Worm (Caenorhabditis elegans): ENCODE results near the gene afmd-1.

The afmd-1 gene

ce11 chrIV:7243913-7244312 lies at the start of gene afmd-1:
afmd-1 (plus strand) TSS chrIV:7244228.
- TF ChIP-seq lin-15B (tag; optimal IDR thresholded peaks at IDR 0.05) (no peak), efl-1 (optimal IDR thresholded peaks at IDR 0.05) (no peak), efl-1 (GFP tag; optimal IDR thresholded peaks at IDR 0.05 in 1 of 2) (no peak), unc-130 (tag; optimal IDR thresholded peaks at IDR 0.05) (no peak), vab-15 (tag; optimal IDR thresholded peaks at IDR 0.05) (no peak), xbp-1 (tag; optimal IDR thresholded peaks at IDR 0.05) (no peak), snu-23 (GFP tag; optimal IDR thresholded peaks at IDR 0.05) (no peak), nhr-28 (tag; optimal IDR thresholded peaks at IDR 0.05) (no peak), unc-62 (GFP tag; optimal IDR thresholded peaks at IDR 0.05) (no peak), mef-2 (tag; optimal IDR thresholded peaks at IDR 0.05) (no peak), aly-2 (tag; optimal IDR thresholded peaks at IDR 0.05) (no peak), lin-35 (GFP tag; optimal IDR thresholded peaks at IDR 0.05) (no peak), lsy-2 (tag; optimal IDR thresholded peaks at IDR 0.05) (no peak), ama-1 (optimal IDR thresholded peaks at IDR 0.05) (no peak), aha-1 (tag; optimal IDR thresholded peaks at IDR 0.05) (no peak), sox-4 (tag; optimal IDR thresholded peaks at IDR 0.05) (no peak), hlh-4 (tag; optimal IDR thresholded peaks at IDR 0.05) (no peak), nhr-237 (tag; optimal IDR thresholded peaks at IDR 0.05) (no peak), alr-1 (tag; optimal IDR thresholded peaks at IDR 0.05; ENCODE audit: borderline replicate concordance) (no peak), nhr-84 (tag; optimal IDR thresholded peaks at IDR 0.05) (no peak), zag-1 (tag; optimal IDR thresholded peaks at IDR 0.05) (no peak)

- TF ChIP-seq aha-1 (tag; optimal IDR thresholded peaks at IDR 0.05) (no peak), unc-30 (tag; optimal IDR thresholded peaks at IDR 0.05) (no peak), fos-1 (tag; optimal IDR thresholded peaks at IDR 0.05) (no peak), nhr-12 (tag; optimal IDR thresholded peaks at IDR 0.05) (no peak), ceh-63 (GFP tag; optimal IDR thresholded peaks at IDR 0.05) (no peak), nhr-84 (tag; optimal IDR thresholded peaks at IDR 0.05) (no peak), mdl-1 (tag; optimal IDR thresholded peaks at IDR 0.05) (no peak), unc-62 (GFP tag; optimal IDR thresholded peaks at IDR 0.05) (no peak), lin-14 (GFP tag; optimal IDR thresholded peaks at IDR 0.05) (no peak), sox-4 (tag; optimal IDR thresholded peaks at IDR 0.05) (no peak), hlh-4 (tag; optimal IDR thresholded peaks at IDR 0.05) (no peak), nhr-47 (tag; optimal IDR thresholded peaks at IDR 0.05) (no peak), Y116A8C.19 (tag; optimal IDR thresholded peaks at IDR 0.05; ENCODE audit: borderline replicate concordance) (no peak), mep-1 (tag; optimal IDR thresholded peaks at IDR 0.05) (no peak), tbx-2 (tag; optimal IDR thresholded peaks at IDR 0.05) (no peak), sup-37 (GFP tag; optimal IDR thresholded peaks at IDR 0.05) (no peak), elt-3 (tag; optimal IDR thresholded peaks at IDR 0.05) (no peak)
Observed at ce11 chrIV:7195734-7196133, 48.3 kb upstream of the afmd-1 start, which contains the start of gene best-16. best-16 (minus strand) TSS chrIV:7195834.

DNA sequence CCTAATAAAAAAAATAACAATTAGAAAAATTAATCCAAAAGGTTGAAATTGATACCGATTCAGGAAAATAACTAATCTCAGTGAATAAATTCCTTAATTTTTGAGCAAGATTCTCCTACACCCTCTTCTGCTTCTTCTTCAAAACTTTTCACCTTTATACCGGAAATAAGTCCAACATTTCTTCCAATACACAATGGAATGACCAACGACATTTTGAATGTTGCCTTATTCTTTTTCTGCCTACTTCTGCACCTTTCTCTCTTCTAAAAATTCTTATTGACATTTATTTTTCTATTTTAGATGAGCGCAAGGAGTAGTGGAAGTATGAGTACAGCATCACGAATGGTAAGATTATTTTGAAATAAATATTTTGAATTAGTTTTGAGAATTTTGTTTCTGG lies 47.2 kb upstream of the afmd-1 start, which contains the start of gene unc-8:
TSS of gene unc-8 (plus strand) at position 301 of the 400 bp plus-strand sequence.
- TF ChIP-seq ceh-88 (GFP tag; IDR thresholded peaks at IDR 0.05) = no peak
- no peak for TF ChIP-seq nhr-90 (tag; optimal IDR thresholded peaks at IDR 0.05; ENCODE audit: poor library complexity)
- no peak for TF ChIP-seq ztf-4 (tag; optimal IDR thresholded peaks at IDR 0.05)
- TF ChIP-seq mab-9 (GFP tag; IDR thresholded peaks at IDR 0.05) = no peak
- TF ChIP-seq sox-4 (tag; optimal IDR thresholded peaks at IDR 0.05) = no peak
- no peak for TF ChIP-seq grh-1 (GFP tag; IDR thresholded peaks at IDR 0.05)
- TF ChIP-seq mdl-1 (tag; optimal IDR thresholded peaks at IDR 0.05) = no peak
- TF ChIP-seq nhr-237 (tag; optimal IDR thresholded peaks at IDR 0.05) = no peak
- TF ChIP-seq efl-1 (optimal IDR thresholded peaks at IDR 0.05) = no peak
- no peak for TF ChIP-seq efl-1 (GFP tag; optimal IDR thresholded peaks at IDR 0.05 in 1 of 2)
- TF ChIP-seq sup-37 (GFP tag; optimal IDR thresholded peaks at IDR 0.05) = no peak
- TF ChIP-seq zag-1 (tag; optimal IDR thresholded peaks at IDR 0.05) = no peak
- TF ChIP-seq fos-1 (tag; optimal IDR thresholded peaks at IDR 0.05) = no peak

DNA sequence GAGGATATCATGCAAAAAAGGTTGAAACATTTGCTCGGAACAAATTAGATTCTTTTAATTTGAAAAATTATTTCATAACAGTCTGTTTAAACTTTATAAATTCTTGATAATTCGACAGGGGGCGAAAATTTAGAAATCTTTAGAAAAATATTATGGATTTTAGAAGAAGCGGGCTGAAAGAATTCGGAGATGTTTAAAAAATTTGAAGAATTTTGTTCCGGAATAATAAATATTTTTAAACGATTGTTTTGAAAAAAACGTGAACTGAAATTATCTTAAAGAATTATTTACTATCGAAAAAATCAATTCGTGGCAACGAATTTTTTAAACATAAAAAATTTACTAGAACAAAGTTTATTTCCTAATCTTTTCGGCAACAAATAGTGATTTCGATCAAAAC lies 40.3 kb upstream of the afmd-1 start, which contains the start of gene R13A1.3:
TSS of gene R13A1.3 (plus strand) at position 301 of the 400 bp plus-strand sequence.
- TF ChIP-seq unc-130 (tag; optimal IDR thresholded peaks at IDR 0.05) (no peak), unc-86 (tag; optimal IDR thresholded peaks at IDR 0.05) (no peak), xbp-1 (tag; optimal IDR thresholded peaks at IDR 0.05) (no peak), blmp-1 (tag; optimal IDR thresholded peaks at IDR 0.05) (no peak), mdl-1 (tag; optimal IDR thresholded peaks at IDR 0.05) (no peak), skn-1 (tag; optimal IDR thresholded peaks at IDR 0.05) (no peak), mep-1 (tag; optimal IDR thresholded peaks at IDR 0.05) (no peak), elt-3 (tag; optimal IDR thresholded peaks at IDR 0.05) (no peak), vab-15 (tag; optimal IDR thresholded peaks at IDR 0.05) (no peak), lin-13 (GFP tag; optimal IDR thresholded peaks at IDR 0.05) (no peak), alr-1 (tag; optimal IDR thresholded peaks at IDR 0.05; ENCODE audit: borderline replicate concordance) (no peak), egl-27 (tag; optimal IDR thresholded peaks at IDR 0.05) (no peak), ztf-11 (tag; optimal IDR thresholded peaks at IDR 0.05) (no peak), isw-1 (GFP tag; IDR thresholded peaks at IDR 0.05) (no peak), ceh-82 (tag; optimal IDR thresholded peaks at IDR 0.05) (no peak), hlh-17 (GFP tag; optimal IDR thresholded peaks at IDR 0.05; ENCODE audit: borderline replicate concordance) (no peak), lin-14 (GFP tag; optimal IDR thresholded peaks at IDR 0.05) (no peak), grh-1 (GFP tag; IDR thresholded peaks at IDR 0.05) (no peak), snpc-4 (tag; optimal IDR thresholded peaks at IDR 0.05) (no peak)
